Fruit fly (Drosophila melanogaster) whole organism, embryonic: ENCODE results near the gene CG1607.

ENCODE experiments used
- C15 ChIP-seq: fragments of 200-800 bp; sonication (Bioruptor generic); IDR thresholded peaks from 3 replicates; pipeline ENCODE4 v1.3.6; 2022; ENCODE audit warnings: missing biosample characterization, missing genetic modification characterization
- CG11085 ChIP-seq: fragments of 200-800 bp; sonication (Bioruptor generic); IDR thresholded peaks from 2 replicates; pipeline ENCODE4 v1.3.6; 2022; ENCODE audit warnings: missing biosample characterization, missing genetic modification characterization
- CG12104 ChIP-seq: fragments of 200-800 bp; sonication (Bioruptor generic); optimal IDR thresholded peaks from 3 replicates; lab custom pipeline; 2016; ENCODE audit warnings: missing biosample characterization, missing genetic modification characterization
- CG12299 ChIP-seq: fragments of 200-800 bp; sonication (Bioruptor generic); optimal IDR thresholded peaks from 2 replicates; lab custom pipeline; 2018; ENCODE audit warnings: missing biosample characterization, mild to moderate bottlenecking, missing genetic modification characterization
- CG17829 ChIP-seq: fragments of 200-800 bp; optimal IDR thresholded peaks from 2 replicates; lab custom pipeline; 2019; ENCODE audit warnings: missing biosample characterization, mild to moderate bottlenecking, missing genetic modification characterization, moderate library complexity
- CG18476 ChIP-seq: fragments of 200-800 bp; sonication (Bioruptor generic); optimal IDR thresholded peaks from 2 replicates; lab custom pipeline; 2016; ENCODE audit warnings: missing biosample characterization, mild to moderate bottlenecking, missing genetic modification characterization
- CG34376 ChIP-seq: fragments of 200-800 bp; sonication (Bioruptor generic); optimal IDR thresholded peaks from 2 replicates; lab custom pipeline; 2018; ENCODE audit warnings: missing biosample characterization, mild to moderate bottlenecking, missing genetic modification characterization
- CG8478 ChIP-seq: fragments of >200 bp; optimal IDR thresholded peaks from 2 replicates; lab custom pipeline; 2018
- ERR ChIP-seq: fragments of 200-800 bp; sonication (Bioruptor generic); optimal IDR thresholded peaks from 2 replicates; lab custom pipeline; 2016; ENCODE audit warnings: missing biosample characterization, missing genetic modification characterization
- fu2 ChIP-seq: fragments of 200-800 bp; sonication (Bioruptor generic); optimal IDR thresholded peaks from 2 replicates; lab custom pipeline; 2016; ENCODE audit warnings: missing biosample characterization, missing genetic modification characterization
- pita ChIP-seq: fragments of 200-800 bp; sonication (Bioruptor generic); optimal IDR thresholded peaks from 2 replicates; lab custom pipeline; 2017; ENCODE audit warnings: missing biosample characterization, mild to moderate bottlenecking, missing genetic modification characterization

dm6 chr3R:31393427-31393826, 11.5 kb downstream of the CG1607 start, which contains the start of gene CG31204:
- TF ChIP-seq CG17829 = no peak
- no peak for TF ChIP-seq CG12104 (GFP tag; lab: Kevin White, UChicago)
- no peak for TF ChIP-seq CG34376 (GFP tag; lab: Kevin White, UChicago)
- no peak for TF ChIP-seq fu2
- no peak for TF ChIP-seq CG18476 (GFP tag; lab: Kevin White, UChicago)
- no peak for TF ChIP-seq CG12299 (tag; lab: Kevin White, UChicago)
- TF ChIP-seq CG8478 (lab: Kevin White, UChicago) = no peak
- TF ChIP-seq ERR (GFP tag; lab: Kevin White, UChicago) = no peak
- no peak for TF ChIP-seq C15 (GFP tag; lab: Robert Waterston, UW)
- TF ChIP-seq CG11085 (GFP tag; lab: Robert Waterston, UW) = no peak
- no peak for TF ChIP-seq pita (GFP tag; lab: Kevin White, UChicago)
